Fruit fly (Drosophila melanogaster) Kc167 (cell line): ENCODE measurements around the gene Ssl2.

Source experiments
- Sin3A ChIP-seq: fragments of >200 bp; optimal IDR thresholded peaks from 2 replicates; lab custom pipeline; 2018; ENCODE audit warnings: missing external identifiers
- h ChIP-seq: fragments of >200 bp; optimal IDR thresholded peaks from 3 replicates; lab custom pipeline; 2018; ENCODE audit warnings: missing external identifiers
- insv ChIP-seq: fragments of >200 bp; optimal IDR thresholded peaks from 3 replicates; lab custom pipeline; 2018; ENCODE audit warnings: missing external identifiers
- psq ChIP-seq: fragments of >200 bp; optimal IDR thresholded peaks from 2 replicates; lab custom pipeline; 2017; ENCODE audit warnings: missing external identifiers
- ttk ChIP-seq: sonication (Bioruptor generic); optimal IDR thresholded peaks from 2 replicates; lab custom pipeline; 2017; ENCODE audit warnings: missing external identifiers

dm6 chr3R:29004884-29005621 is 27.4 kb downstream of the Ssl2 start:
- TF ChIP-seq psq (lab: Kevin White, UChicago): no peak
- no peak for TF ChIP-seq insv
- TF ChIP-seq ttk: no peak
- TF ChIP-seq h (lab: Kevin White, UChicago): no peak
- TF ChIP-seq Sin3A (lab: Kevin White, UChicago): no peak
